Worm (Caenorhabditis elegans) whole organism, mixed stage, embryonic: Measurements from ENCODE around the gene fbxa-150.

Source experiments
- M03D4.4 ChIP-seq: sonication (generic microtip); optimal IDR thresholded peaks from 2 replicates; lab custom pipeline; 2017; ENCODE audit warnings: mild to moderate bottlenecking, missing genetic modification characterization, missing compliant biosample characterization
- blmp-1 ChIP-seq: fragments of 150-350 bp; optimal IDR thresholded peaks from 2 replicates; lab custom pipeline; 2014; ENCODE audit warnings: missing biosample characterization, missing genetic modification characterization
- ceh-43 ChIP-seq: fragments of 200-800 bp; sonication (Bioruptor generic); optimal IDR thresholded peaks from 2 replicates; lab custom pipeline; 2018; ENCODE audit warnings: mild to moderate bottlenecking, missing genetic modification characterization, moderate library complexity, missing compliant biosample characterization
- ceh-83 ChIP-seq: fragments of 200-800 bp; sonication (Bioruptor generic); optimal IDR thresholded peaks from 2 replicates; lab custom pipeline; 2018; ENCODE audit warnings: mild to moderate bottlenecking, missing genetic modification characterization, missing compliant biosample characterization
- ces-1 ChIP-seq: fragments of 150-350 bp; optimal IDR thresholded peaks from 2 replicates; lab custom pipeline; 2014; ENCODE audit warnings: missing biosample characterization, missing genetic modification reagents, missing genetic modification characterization
- cnd-1 ChIP-seq: fragments of 200-800 bp; sonication (Bioruptor generic); optimal IDR thresholded peaks from 2 replicates; lab custom pipeline; 2018; ENCODE audit warnings: mild to moderate bottlenecking, missing genetic modification characterization, missing compliant biosample characterization
- drap-1 ChIP-seq: fragments of 200-800 bp; sonication (Bioruptor generic); optimal IDR thresholded peaks from 3 replicates; lab custom pipeline; 2018; ENCODE audit warnings: mild to moderate bottlenecking, missing genetic modification characterization, missing compliant biosample characterization
- elt-1 ChIP-seq: sonication (generic microtip); optimal IDR thresholded peaks from 2 replicates; lab custom pipeline; 2017; ENCODE audit warnings: missing genetic modification characterization, mild to moderate bottlenecking, missing compliant biosample characterization, antibody characterized with exemption, moderate library complexity, borderline replicate concordance; ENCODE audit not compliant: insufficient read depth
- ham-2 ChIP-seq: fragments of 200-800 bp; sonication (Bioruptor generic); optimal IDR thresholded peaks from 2 replicates; lab custom pipeline; 2018; ENCODE audit warnings: mild to moderate bottlenecking, missing genetic modification characterization, missing compliant biosample characterization
- hlh-1 ChIP-seq: fragments of 150-350 bp; optimal IDR thresholded peaks from 2 replicates; lab custom pipeline; 2014; ENCODE audit warnings: missing biosample characterization, missing genetic modification reagents, missing genetic modification characterization
- lin-13 ChIP-seq: fragments of 150-350 bp; optimal IDR thresholded peaks from 2 replicates; lab custom pipeline; 2014; ENCODE audit warnings: missing biosample characterization, missing genetic modification characterization
- lin-32 ChIP-seq: fragments of 200-800 bp; sonication (Bioruptor generic); optimal IDR thresholded peaks from 2 replicates; lab custom pipeline; 2018; ENCODE audit warnings: mild to moderate bottlenecking, missing genetic modification characterization, missing compliant biosample characterization
- lsy-2 ChIP-seq: fragments of 150-350 bp; optimal IDR thresholded peaks from 2 replicates; lab custom pipeline; 2014; ENCODE audit warnings: missing biosample characterization, missing genetic modification characterization
- mls-2 ChIP-seq: sonication (generic microtip); optimal IDR thresholded peaks from 2 replicates; lab custom pipeline; 2016; ENCODE audit warnings: mild to moderate bottlenecking, missing genetic modification characterization, moderate library complexity, missing compliant biosample characterization
- nhr-12 ChIP-seq: fragments of 150-350 bp; optimal IDR thresholded peaks from 2 replicates; lab custom pipeline; 2014; ENCODE audit warnings: missing biosample characterization, missing genetic modification characterization
- nhr-2 ChIP-seq: fragments of 150-350 bp; optimal IDR thresholded peaks from 2 replicates; lab custom pipeline; 2014; ENCODE audit warnings: missing biosample characterization, missing genetic modification characterization
- nhr-237 ChIP-seq: fragments of 150-350 bp; optimal IDR thresholded peaks from 2 replicates; lab custom pipeline; 2014; ENCODE audit warnings: missing biosample characterization, missing genetic modification characterization
- nhr-28 ChIP-seq: fragments of 150-350 bp; optimal IDR thresholded peaks from 2 replicates; lab custom pipeline; 2014; ENCODE audit warnings: missing biosample characterization, missing genetic modification characterization
- nhr-76 ChIP-seq: sonication (generic microtip); optimal IDR thresholded peaks from 2 replicates; lab custom pipeline; 2017; ENCODE audit warnings: missing biosample characterization, missing genetic modification characterization
- pha-4 ChIP-seq: fragments of 150-350 bp; optimal IDR thresholded peaks from 2 replicates; lab custom pipeline; 2018; ENCODE audit warnings: missing biosample characterization, missing genetic modification reagents, missing genetic modification characterization
- sem-2 ChIP-seq: fragments of 200-800 bp; sonication (Bioruptor generic); optimal IDR thresholded peaks from 2 replicates; lab custom pipeline; 2018; ENCODE audit warnings: mild to moderate bottlenecking, missing genetic modification characterization, missing compliant biosample characterization
- snpc-4 ChIP-seq: fragments of 150-350 bp; optimal IDR thresholded peaks from 2 replicates; lab custom pipeline; 2014; ENCODE audit warnings: missing biosample characterization, missing genetic modification characterization
- sptf-1 ChIP-seq: sonication (generic microtip); optimal IDR thresholded peaks from 2 replicates; lab custom pipeline; 2017; ENCODE audit warnings: mild to moderate bottlenecking, missing genetic modification characterization, moderate library complexity, missing compliant biosample characterization
- unc-120 ChIP-seq: sonication (generic microtip); optimal IDR thresholded peaks from 2 replicates; lab custom pipeline; 2017; ENCODE audit warnings: missing genetic modification characterization, missing compliant biosample characterization; ENCODE audit not compliant: poor library complexity, severe bottlenecking
- unc-62 ChIP-seq: fragments of 150-350 bp; optimal IDR thresholded peaks from 2 replicates; lab custom pipeline; 2014; ENCODE audit warnings: missing biosample characterization, missing genetic modification reagents, missing genetic modification characterization
- zip-8 ChIP-seq: fragments of 150-350 bp; optimal IDR thresholded peaks from 2 replicates; lab custom pipeline; 2014; ENCODE audit warnings: missing biosample characterization, missing genetic modification characterization
- ztf-11 ChIP-seq: fragments of 150-350 bp; optimal IDR thresholded peaks from 2 replicates; lab custom pipeline; 2014; ENCODE audit warnings: missing biosample characterization, missing genetic modification characterization

Gene fbxa-150

DNA sequence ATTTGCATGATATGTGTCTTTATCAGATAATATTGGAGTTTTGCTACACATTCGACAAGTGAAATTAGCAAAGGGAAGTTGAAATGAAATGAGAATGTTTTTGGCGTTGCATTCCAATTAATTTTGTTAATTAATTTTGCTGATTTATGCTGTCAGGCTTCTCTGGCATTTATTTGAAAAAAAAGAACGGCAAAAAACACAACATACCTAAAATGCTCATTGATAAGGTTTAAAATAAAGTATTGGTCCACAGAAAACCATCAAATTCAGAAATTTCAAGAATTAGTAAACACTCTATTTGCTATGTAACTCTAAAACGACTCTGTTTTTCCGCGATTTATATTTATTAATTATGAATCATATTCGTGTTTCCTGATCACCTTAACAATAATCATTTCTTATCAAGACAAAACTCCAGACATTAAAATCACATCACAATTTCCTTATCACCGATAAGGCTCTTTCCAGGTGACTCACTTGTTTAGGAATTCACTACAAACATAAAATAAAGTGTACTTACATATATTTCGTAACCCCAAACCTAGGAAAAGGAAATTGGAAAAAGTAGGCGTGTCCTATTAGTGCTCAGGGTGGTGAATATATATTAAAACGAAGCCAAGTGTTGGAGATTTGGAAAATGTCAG, 3.5 kb downstream of the fbxa-150 start, which contains the start of the genes srh-166 and Y38H6C.24:
TSS of gene srh-166 (minus strand) at position 51 of the 644 bp plus-strand sequence.
TSS of gene Y38H6C.24 (plus strand) at position 620 of the 644 bp plus-strand sequence.
- no peak for TF ChIP-seq mls-2 (tag; lab: Kevin White, UChicago)
- TF ChIP-seq blmp-1 (tag; lab: Kevin White, UChicago): no peak
- no peak for TF ChIP-seq lsy-2 (tag; lab: Kevin White, UChicago)
- TF ChIP-seq elt-1 (tag; lab: Kevin White, UChicago): no peak
- no peak for TF ChIP-seq ceh-43 (GFP tag; lab: Kevin White, UChicago)
- no peak for TF ChIP-seq nhr-76
- no peak for TF ChIP-seq cnd-1 (tag; lab: Kevin White, UChicago)
- no peak for TF ChIP-seq nhr-237 (tag; lab: Kevin White, UChicago)
- TF ChIP-seq sem-2: no peak
- TF ChIP-seq M03D4.4: no peak
- TF ChIP-seq zip-8 (tag; lab: Kevin White, UChicago): no peak
- no peak for TF ChIP-seq hlh-1 (tag; lab: Kevin White, UChicago)
- TF ChIP-seq unc-62 (GFP tag; lab: Kevin White, UChicago): no peak

DNA sequence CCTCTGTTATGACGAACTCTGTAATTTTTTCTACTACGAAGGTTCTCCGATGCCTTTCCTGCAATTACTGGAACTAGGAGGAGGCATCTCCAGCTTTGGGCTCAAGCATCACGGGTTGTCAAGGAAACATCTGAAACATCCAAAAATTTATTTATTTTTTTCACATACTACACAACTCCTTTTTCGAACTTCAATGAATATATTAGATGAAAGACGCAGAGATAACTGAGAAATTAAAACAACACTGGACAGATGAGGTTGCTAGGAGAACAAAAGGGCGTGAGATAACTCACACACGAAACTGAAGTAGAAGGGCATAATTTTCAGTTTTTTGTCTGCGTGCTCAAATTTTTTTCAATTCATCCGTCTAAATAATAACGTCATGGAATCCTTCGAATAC, 5.1 kb downstream of the fbxa-150 start, which contains the start of gene Y38H6C.13:
TSS of gene Y38H6C.13 (plus strand) at position 301 of the 400 bp plus-strand sequence.
- no peak for TF ChIP-seq ham-2 (GFP tag; lab: Kevin White, UChicago)
- no peak for TF ChIP-seq lsy-2 (tag; lab: Kevin White, UChicago)
- TF ChIP-seq lin-13 (tag; lab: Kevin White, UChicago): no peak
- no peak for TF ChIP-seq mls-2 (tag; lab: Kevin White, UChicago)
- TF ChIP-seq unc-120: no peak
- TF ChIP-seq ces-1 (GFP tag; lab: Kevin White, UChicago): no peak
- no peak for TF ChIP-seq snpc-4 (tag; lab: Kevin White, UChicago)
- TF ChIP-seq nhr-2 (tag; lab: Kevin White, UChicago): no peak
- no peak for TF ChIP-seq zip-8 (tag; lab: Kevin White, UChicago)
- TF ChIP-seq ztf-11 (tag; lab: Kevin White, UChicago): no peak

DNA sequence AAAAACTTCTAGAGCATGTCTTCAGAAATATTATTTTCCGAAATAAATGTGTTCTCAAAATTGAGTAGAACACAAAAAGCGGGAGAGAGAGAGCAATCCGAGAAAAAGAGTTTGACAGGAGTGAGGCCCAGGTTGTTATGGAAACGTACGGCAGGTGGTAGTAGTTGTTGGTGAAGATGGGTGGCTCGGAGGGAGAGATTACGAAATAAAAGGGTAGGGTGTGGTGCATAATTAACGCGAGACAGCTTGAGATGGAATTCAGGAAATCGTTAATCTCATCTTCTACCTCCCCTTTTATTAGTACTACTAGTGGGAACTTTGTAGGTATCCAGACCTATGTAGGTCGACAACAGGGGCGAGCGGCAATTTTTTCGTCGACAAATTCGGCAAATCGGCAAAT, 11.7 kb downstream of the fbxa-150 start, which contains the start of gene famh-161:
TSS of gene famh-161 (minus strand) at position 101 of the 400 bp plus-strand sequence.
- TF ChIP-seq ces-1 (GFP tag; lab: Kevin White, UChicago) (peak; percentile 15), nhr-12 (tag; lab: Kevin White, UChicago) (no peak)
- TF ChIP-seq, all 35 proteins: peak for 1

DNA sequence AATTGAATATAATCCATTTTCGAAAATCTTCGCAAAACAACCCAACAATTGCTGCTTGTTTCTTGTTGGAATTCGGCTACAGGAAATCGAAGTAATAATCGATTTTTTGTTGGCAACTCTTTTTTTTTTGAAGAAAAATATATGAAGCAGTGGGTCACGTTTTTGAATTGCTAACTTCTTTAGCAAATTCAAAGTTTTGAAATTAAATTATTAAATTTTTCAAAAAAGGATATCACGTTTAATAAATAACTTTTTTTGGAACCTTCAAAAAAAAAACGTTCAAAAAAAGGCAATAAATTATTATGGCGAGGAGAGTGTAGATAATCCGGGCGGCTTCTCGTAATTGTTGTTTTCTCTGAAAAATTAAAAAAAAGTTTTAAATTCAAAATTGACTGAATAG, 13.8 kb downstream of the fbxa-150 start, which contains the start of gene Y38H6C.15:
TSS of gene Y38H6C.15 (minus strand) at position 101 of the 400 bp plus-strand sequence.
- TF ChIP-seq ceh-43 (GFP tag; lab: Kevin White, UChicago): no peak
- TF ChIP-seq drap-1 (GFP tag; lab: Kevin White, UChicago): no peak

DNA sequence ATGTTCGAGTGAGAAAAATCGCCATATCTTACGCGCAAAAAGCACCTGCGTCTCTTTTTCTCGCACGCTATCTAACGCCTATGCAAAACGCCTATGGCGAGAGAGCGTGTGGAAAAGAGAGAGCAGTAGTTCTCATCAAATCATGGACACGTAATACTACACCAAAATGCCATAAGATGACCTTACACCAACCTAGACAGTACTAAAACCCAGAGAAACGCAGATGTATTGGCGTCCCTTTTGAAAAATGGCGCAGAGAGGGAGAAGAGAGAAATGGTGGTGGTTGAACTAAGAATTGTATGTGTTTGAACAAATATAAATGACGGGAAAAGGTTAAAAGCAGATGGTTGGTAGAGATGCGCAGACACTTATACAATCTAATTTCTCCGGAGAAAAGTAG, 16.7 kb downstream of the fbxa-150 start, which contains the start of gene Y38H6C.16:
TSS of gene Y38H6C.16 (minus strand) at position 293 of the 400 bp plus-strand sequence.
- no peak for TF ChIP-seq nhr-2 (tag; lab: Kevin White, UChicago)
- no peak for TF ChIP-seq unc-120
- TF ChIP-seq ceh-83 (GFP tag; lab: Kevin White, UChicago): no peak
- no peak for TF ChIP-seq drap-1 (GFP tag; lab: Kevin White, UChicago)
- no peak for TF ChIP-seq unc-62 (GFP tag; lab: Kevin White, UChicago)
- TF ChIP-seq pha-4 (tag; lab: Kevin White, UChicago): no peak
- TF ChIP-seq nhr-28 (tag; lab: Kevin White, UChicago): no peak
- no peak for TF ChIP-seq lin-32 (GFP tag; lab: Kevin White, UChicago)
- no peak for TF ChIP-seq sptf-1
- TF ChIP-seq ham-2 (GFP tag; lab: Kevin White, UChicago): no peak

DNA sequence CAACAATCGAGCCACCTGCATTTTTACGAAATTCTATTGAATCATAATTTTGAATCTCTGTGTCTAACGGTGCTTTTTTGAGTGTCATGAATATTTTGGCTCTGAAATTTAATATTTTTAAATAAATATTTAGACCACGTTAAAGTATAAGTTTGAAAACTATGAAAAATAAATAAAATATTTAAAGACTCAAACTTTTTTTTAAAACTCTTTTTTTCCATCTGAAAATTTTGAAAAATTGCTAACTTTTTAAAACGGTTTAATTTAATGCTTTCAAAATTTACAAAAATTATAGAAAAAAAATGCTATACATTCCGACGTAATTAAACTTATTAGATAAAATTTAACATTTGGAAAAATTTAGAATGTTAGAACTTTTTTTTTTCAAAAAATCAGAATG, 21.7 kb downstream of the fbxa-150 start, which contains the start of gene slc-36.3:
TSS of gene slc-36.3 (minus strand) at position 101 of the 400 bp plus-strand sequence.
- TF ChIP-seq lin-13 (tag; lab: Kevin White, UChicago): no peak
- TF ChIP-seq drap-1 (GFP tag; lab: Kevin White, UChicago): no peak
